Worm (Caenorhabditis elegans) whole organism, midembryonic: Measurements from ENCODE around the gene dnj-8.

Experiments
- T22C8.4 ChIP-seq: fragments of 200-800 bp; sonication (Bioruptor generic); IDR thresholded peaks from 2 replicates; pipeline ENCODE4 v1.3.6; 2022; ENCODE audit warnings: missing genetic modification characterization, missing compliant biosample characterization
- cog-1 ChIP-seq: sonication (generic microtip); optimal IDR thresholded peaks from 2 replicates; lab custom pipeline; 2016; ENCODE audit warnings: missing genetic modification characterization, missing compliant biosample characterization
- flt-1 ChIP-seq: fragments of 200-800 bp; sonication (Bioruptor generic); IDR thresholded peaks from 2 replicates; pipeline ENCODE4 v1.3.6; 2022; ENCODE audit warnings: missing genetic modification characterization, missing compliant biosample characterization
- klf-2 ChIP-seq: fragments of 200-800 bp; sonication (Bioruptor generic); conservative IDR thresholded peaks from 2 replicates; pipeline ENCODE4 v1.3.6; 2022; ENCODE audit warnings: missing genetic modification reagents, missing genetic modification characterization, missing compliant biosample characterization
- med-1 ChIP-seq: sonication (generic microtip); optimal IDR thresholded peaks from 2 replicates; lab custom pipeline; 2017; ENCODE audit warnings: missing genetic modification characterization, mild to moderate bottlenecking, missing compliant biosample characterization, antibody characterized with exemption, missing genetic modification reagents; ENCODE audit not compliant: insufficient read depth
- ref-1 ChIP-seq: fragments of 200-800 bp; sonication (Bioruptor generic); conservative IDR thresholded peaks from 2 replicates; pipeline ENCODE4 v1.3.6; 2022; ENCODE audit warnings: missing genetic modification reagents, missing genetic modification characterization, missing compliant biosample characterization
- tab-1 ChIP-seq: fragments of 200-800 bp; sonication (Bioruptor generic); IDR thresholded peaks from 2 replicates; pipeline ENCODE4 v1.3.6; 2022; ENCODE audit warnings: missing genetic modification characterization, missing compliant biosample characterization
- ztf-23 ChIP-seq: fragments of 200-800 bp; sonication (Bioruptor generic); IDR thresholded peaks from 2 replicates; pipeline ENCODE4 v1.3.6; 2022; ENCODE audit warnings: missing genetic modification reagents, missing genetic modification characterization, missing compliant biosample characterization
- ztf-29 ChIP-seq: fragments of 200-800 bp; sonication (Bioruptor generic); IDR thresholded peaks from 2 replicates; pipeline ENCODE4 v1.3.6; 2022; ENCODE audit warnings: missing genetic modification reagents, missing genetic modification characterization, missing compliant biosample characterization

dnj-8 gene

DNA sequence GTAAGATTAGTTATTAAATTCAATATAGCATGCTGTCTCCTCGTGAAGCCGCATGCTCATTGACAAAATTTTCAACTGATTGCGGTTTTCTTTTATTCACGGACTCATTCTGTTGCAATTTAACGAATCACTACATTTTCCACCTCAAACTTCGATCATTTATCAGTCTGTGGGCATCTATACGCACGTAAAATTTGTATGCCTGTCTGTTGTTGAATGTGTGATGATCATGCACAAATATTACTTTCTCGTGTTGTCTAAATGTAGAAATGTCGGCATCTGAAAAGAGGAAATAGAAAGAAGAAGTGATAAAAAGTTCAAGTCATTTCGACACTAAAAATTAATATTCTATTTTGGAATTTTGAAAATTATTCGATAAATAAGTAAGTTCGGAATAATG lies 14.7 kb upstream of the dnj-8 start:
- no peak for TF ChIP-seq ref-1 (GFP tag; lab: Robert Waterston, UW)
- TF ChIP-seq cog-1 (tag; lab: Kevin White, UChicago), result no peak
- TF ChIP-seq tab-1 (GFP tag; lab: Robert Waterston, UW), result no peak
- no peak for TF ChIP-seq ztf-23
- TF ChIP-seq med-1 (GFP tag; lab: Kevin White, UChicago), result no peak
- TF ChIP-seq T22C8.4, result no peak
- no peak for TF ChIP-seq klf-2 (GFP tag; lab: Robert Waterston, UW)
- TF ChIP-seq ztf-29 (GFP tag; lab: Robert Waterston, UW), result no peak
- no peak for TF ChIP-seq flt-1 (GFP tag; lab: Robert Waterston, UW)

DNA sequence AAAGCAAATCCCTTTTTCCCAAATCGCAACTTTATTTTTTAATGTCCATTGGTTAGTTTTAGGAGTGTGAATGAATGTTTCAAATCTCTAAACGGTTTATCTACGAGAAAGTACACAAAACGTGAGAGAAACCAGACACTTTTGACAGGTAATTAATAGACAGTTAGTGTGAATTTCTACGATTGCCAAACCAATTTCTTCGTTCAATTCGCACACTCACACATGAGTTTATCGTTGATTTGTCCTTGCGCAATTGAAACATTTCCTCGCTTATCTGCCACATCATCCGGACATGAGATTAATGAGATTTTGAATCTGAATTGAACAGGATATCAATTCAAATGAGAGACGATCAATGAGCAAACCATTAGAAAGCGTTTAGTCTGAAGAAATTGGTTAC lies 12.4 kb upstream of the dnj-8 start:
- TF ChIP-seq T22C8.4 (no peak), ztf-23 (no peak), klf-2 (GFP tag; lab: Robert Waterston, UW) (no peak)

DNA sequence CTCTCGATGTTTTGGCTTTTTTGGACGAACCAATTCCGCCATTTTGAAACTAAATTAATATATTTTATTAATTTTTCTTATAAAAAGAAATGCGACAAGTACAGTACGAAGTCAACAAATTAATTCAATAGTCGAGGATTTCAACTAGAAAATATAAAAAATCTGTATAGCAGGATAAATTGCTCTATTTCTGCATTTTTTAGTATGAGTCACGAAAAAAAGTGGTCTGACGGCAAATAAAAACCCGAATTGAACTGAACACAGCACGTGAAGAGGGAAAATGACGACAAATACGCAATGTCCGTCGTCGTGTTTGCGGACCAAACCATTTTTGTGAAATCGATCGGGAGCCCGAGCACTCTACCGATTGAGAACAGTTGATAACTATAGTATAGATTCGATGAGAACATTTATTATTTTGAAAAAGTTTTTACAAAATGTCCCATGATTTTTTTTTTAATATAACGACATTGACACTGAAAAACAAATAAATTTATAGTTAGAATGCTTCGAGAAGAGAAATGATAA lies 11.5 kb upstream of the dnj-8 start, which contains the start of gene epg-5:
epg-5 (minus strand) TSS at position 51 of the 528 bp plus-strand sequence.
- TF ChIP-seq flt-1 (GFP tag; lab: Robert Waterston, UW), result no peak
- peak; percentile 51; the same call in 1 of the 2 replicates for TF ChIP-seq T22C8.4

DNA sequence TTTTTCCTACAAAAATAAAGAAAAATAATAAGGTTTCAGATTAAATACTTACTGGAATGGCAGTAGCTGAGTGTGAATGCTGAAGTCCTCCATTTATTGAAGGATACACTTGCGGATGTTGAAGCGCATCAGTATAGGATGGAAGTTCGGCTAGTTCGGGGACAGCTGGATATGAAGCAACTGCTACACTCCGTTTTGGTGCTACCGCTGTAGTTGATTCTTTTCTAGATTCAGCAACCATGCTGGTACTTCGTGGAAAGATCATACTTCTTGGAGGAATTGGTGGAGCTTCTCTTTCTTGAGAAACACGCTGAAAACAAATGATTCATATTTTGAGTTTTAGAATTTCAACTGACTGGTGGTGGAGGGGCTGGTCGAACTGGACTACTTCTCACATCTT lies 10.7 kb upstream of the dnj-8 start:
- no peak for TF ChIP-seq ztf-23
- no peak for TF ChIP-seq tab-1 (GFP tag; lab: Robert Waterston, UW)
- no peak for TF ChIP-seq T22C8.4
- TF ChIP-seq klf-2 (GFP tag; lab: Robert Waterston, UW), result no peak
- TF ChIP-seq flt-1 (GFP tag; lab: Robert Waterston, UW), result no peak
- no peak for TF ChIP-seq ztf-29 (GFP tag; lab: Robert Waterston, UW)
- no peak for TF ChIP-seq ref-1 (GFP tag; lab: Robert Waterston, UW)
- no peak for TF ChIP-seq med-1 (GFP tag; lab: Kevin White, UChicago)
- TF ChIP-seq cog-1 (tag; lab: Kevin White, UChicago), result no peak

DNA sequence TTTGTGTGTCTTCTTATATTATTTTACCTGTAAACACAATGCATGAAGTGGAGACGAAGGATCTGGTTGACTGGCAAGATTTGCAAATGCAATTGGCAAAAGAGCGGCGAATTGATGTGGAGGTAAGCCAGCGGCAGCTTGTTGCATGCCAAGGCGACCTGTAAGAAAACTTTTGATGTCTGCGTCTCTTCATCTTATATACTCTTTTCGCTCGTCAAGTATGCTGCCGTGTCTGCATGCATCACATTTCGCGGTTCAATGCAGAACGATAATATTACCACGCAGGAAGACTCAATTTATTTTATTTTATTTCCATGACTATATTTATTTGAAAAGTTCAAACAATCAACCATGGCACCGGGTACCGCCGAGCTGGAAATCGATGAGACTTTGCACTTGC lies 3.1 kb upstream of the dnj-8 start, which contains the start of gene vps-33.2:
vps-33.2 (plus strand) TSS at position 244 of the 400 bp plus-strand sequence.
- TF ChIP-seq ref-1 (GFP tag; lab: Robert Waterston, UW) (no peak), tab-1 (GFP tag; lab: Robert Waterston, UW) (no peak), ztf-23 (peak; percentile 75), flt-1 (GFP tag; lab: Robert Waterston, UW) (no peak), klf-2 (GFP tag; lab: Robert Waterston, UW) (no peak)

DNA sequence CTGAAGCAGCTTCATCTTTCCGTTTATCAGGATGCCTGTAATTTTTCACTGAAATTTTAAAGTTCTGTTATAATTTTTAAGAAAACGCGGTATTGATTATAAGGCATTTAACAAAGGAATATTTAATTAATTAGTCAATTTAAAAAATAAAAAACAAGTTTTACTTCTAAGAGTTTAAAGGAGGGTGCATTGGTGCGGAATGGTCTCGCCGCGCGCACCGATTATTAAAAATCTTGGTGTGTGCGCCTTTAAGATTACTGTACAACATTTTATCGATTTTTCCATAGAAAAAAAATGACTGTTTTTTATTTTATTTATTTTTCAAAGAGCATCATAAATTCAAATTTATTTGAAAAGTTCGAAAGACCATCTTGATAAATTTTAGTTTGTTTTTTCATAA lies 373 bp downstream of the dnj-8 start:
- no peak for TF ChIP-seq ztf-23
- no peak for TF ChIP-seq tab-1 (GFP tag; lab: Robert Waterston, UW)

DNA sequence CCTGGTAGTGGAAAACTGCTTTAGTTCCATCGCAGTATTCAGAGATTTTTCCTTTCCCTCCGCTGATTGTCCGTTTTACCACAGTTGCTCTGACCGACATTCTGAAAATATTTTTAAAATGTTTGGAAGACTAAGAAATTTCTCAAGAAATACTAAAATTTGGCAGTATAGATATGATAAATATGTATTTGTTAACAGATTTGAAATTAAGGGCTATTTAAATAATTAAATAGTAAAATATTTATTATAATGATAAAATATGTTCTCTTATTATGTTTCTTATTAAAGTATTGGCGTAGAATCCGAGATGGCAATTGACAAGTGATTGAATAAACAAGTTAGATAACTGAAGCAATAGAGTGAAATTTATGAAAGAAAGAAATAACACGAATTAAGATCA lies 3.7 kb downstream of the dnj-8 start, which contains the start of gene aipr-1:
aipr-1 (minus strand) TSS at position 101 of the 400 bp plus-strand sequence.
- TF ChIP-seq T22C8.4 (no peak), med-1 (GFP tag; lab: Kevin White, UChicago) (no peak), ref-1 (GFP tag; lab: Robert Waterston, UW) (no peak), cog-1 (tag; lab: Kevin White, UChicago) (no peak), ztf-23 (no peak), ztf-29 (GFP tag; lab: Robert Waterston, UW) (no peak), tab-1 (GFP tag; lab: Robert Waterston, UW) (no peak), klf-2 (GFP tag; lab: Robert Waterston, UW) (no peak), flt-1 (GFP tag; lab: Robert Waterston, UW) (no peak)

DNA sequence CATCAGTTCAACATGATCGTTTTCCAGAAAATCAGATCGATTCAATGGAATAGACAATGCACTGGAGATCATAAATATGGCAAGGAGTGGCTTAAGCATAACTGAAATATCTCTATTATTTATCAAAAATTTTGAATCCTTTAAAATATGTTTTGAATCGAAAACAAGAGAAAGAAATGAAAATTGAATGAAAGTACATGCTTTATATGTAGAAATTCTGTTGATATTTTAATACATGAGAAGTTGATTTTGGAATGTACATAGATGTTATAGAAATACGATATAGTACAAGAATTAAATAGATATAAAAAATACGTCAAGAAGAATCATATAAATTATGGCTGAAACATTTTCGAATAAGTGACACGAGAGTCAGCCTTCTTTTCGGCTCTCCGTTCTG lies 5.6 kb downstream of the dnj-8 start, which contains the start of gene C56C10.9:
C56C10.9 (minus strand) TSS at position 101 of the 400 bp plus-strand sequence.
- TF ChIP-seq ztf-23 (no peak), cog-1 (tag; lab: Kevin White, UChicago) (no peak), med-1 (GFP tag; lab: Kevin White, UChicago) (no peak), T22C8.4 (no peak), ref-1 (GFP tag; lab: Robert Waterston, UW) (no peak), flt-1 (GFP tag; lab: Robert Waterston, UW) (no peak)

DNA sequence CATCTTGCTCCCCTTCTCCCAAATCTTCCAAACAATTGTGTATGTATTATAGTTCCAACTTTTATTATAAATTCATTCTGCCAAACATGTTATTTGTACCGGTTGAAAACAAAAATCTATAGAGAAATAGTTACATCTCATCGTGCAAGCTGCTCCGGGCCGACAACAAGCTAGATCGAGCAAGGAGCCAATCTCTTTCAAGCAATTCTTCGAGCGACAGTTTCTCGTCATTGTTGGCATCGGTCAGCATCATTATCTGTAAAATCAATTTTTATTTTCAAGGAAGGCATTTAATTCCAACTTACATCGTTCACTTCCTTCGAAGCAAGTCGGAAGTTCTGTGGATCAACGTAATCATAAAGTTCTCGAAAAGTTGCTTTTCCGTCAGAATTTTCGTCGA lies 6.9 kb downstream of the dnj-8 start:
- TF ChIP-seq tab-1 (GFP tag; lab: Robert Waterston, UW) (no peak), flt-1 (GFP tag; lab: Robert Waterston, UW) (no peak), cog-1 (tag; lab: Kevin White, UChicago) (no peak), klf-2 (GFP tag; lab: Robert Waterston, UW) (no peak), ztf-23 (no peak), ref-1 (GFP tag; lab: Robert Waterston, UW) (no peak), ztf-29 (GFP tag; lab: Robert Waterston, UW) (no peak), med-1 (GFP tag; lab: Kevin White, UChicago) (no peak), T22C8.4 (no peak)

DNA sequence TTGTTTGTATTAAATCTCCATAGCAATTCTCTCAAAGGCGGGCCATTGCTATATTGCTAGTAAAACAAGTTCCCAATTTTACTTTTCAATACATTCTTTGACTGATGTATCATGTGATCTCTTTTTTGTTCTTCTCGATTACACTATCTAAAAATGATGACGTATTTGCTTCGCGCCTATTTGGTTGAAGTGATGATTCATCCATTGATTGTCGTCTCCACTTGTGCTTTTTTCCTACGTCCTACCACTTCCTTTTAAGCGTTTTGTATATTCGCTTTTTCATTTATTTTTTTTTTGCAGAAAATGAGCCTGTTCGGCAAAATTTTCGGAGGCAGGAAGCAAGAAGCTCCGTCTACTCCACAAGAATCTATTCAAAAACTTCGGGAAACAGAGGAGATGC lies 8.5 kb downstream of the dnj-8 start, which contains the start of gene vps-32.1:
vps-32.1 (plus strand) TSS at position 301 of the 400 bp plus-strand sequence.
- TF ChIP-seq ztf-23 (no peak), cog-1 (tag; lab: Kevin White, UChicago) (no peak), flt-1 (GFP tag; lab: Robert Waterston, UW) (no peak), klf-2 (GFP tag; lab: Robert Waterston, UW) (no peak), tab-1 (GFP tag; lab: Robert Waterston, UW) (no peak), ztf-29 (GFP tag; lab: Robert Waterston, UW) (no peak), T22C8.4 (no peak), med-1 (GFP tag; lab: Kevin White, UChicago) (no peak), ref-1 (GFP tag; lab: Robert Waterston, UW) (no peak)
